Fruit fly (Drosophila melanogaster): Measurements from ENCODE around the gene CG42675.

Gene CG42675

DNA sequence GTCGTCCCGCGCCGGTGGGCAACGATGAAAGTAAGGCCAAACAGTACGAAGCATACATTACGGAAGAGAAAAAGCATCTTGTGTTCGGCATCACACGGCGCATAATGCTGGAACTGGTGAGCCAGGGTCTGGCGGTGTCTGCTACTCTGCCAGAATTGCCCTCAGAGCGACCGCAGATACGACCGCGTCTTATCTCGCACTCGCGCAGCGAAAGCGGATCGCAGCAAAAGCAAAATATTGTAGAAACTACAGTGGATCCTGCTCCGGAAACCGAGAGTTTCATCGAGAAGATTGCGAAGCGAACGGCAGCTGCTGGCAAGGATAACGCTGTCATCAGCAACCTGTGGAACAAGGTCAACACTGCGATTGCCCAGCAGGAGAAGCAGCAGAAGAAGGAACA lies 15.7 kb upstream of the CG42675 start:
- TF ChIP-seq sv (GFP tag; optimal IDR thresholded peaks at IDR 0.05), result no peak
- no peak for TF ChIP-seq HLH106 (tag; optimal IDR thresholded peaks at IDR 0.05)
- TF ChIP-seq jim (GFP tag; optimal IDR thresholded peaks at IDR 0.05), result no peak
- TF ChIP-seq pan (optimal IDR thresholded peaks at IDR 0.05), result no peak
- no peak for TF ChIP-seq br (GFP tag; optimal IDR thresholded peaks at IDR 0.05)
- no peak for TF ChIP-seq CG9705 (GFP tag; optimal IDR thresholded peaks at IDR 0.05)
- TF ChIP-seq Dfd (GFP tag; optimal IDR thresholded peaks at IDR 0.05), result no peak
- TF ChIP-seq Myc (optimal IDR thresholded peaks at IDR 0.05), result no peak
- no peak for TF ChIP-seq usp (GFP tag; optimal IDR thresholded peaks at IDR 0.05)

- TF ChIP-seq Hr83 (GFP tag; optimal IDR thresholded peaks at IDR 0.05; ENCODE audit: poor library complexity, severe bottlenecking) (no peak), CrebA (GFP tag; optimal IDR thresholded peaks at IDR 0.05; ENCODE audit: borderline replicate concordance) (no peak), Sp1 (GFP tag; optimal IDR thresholded peaks at IDR 0.05) (no peak), Hnf4 (GFP tag; optimal IDR thresholded peaks at IDR 0.05) (no peak), fru (GFP tag; optimal IDR thresholded peaks at IDR 0.05) (no peak)
Observed at dm6 chr3R:5801703-5802436, 11.5 kb upstream of the CG42675 start, which contains the start of gene CG11000. Gene CG11000 (plus strand): TSS chr3R:5802328.

DNA sequence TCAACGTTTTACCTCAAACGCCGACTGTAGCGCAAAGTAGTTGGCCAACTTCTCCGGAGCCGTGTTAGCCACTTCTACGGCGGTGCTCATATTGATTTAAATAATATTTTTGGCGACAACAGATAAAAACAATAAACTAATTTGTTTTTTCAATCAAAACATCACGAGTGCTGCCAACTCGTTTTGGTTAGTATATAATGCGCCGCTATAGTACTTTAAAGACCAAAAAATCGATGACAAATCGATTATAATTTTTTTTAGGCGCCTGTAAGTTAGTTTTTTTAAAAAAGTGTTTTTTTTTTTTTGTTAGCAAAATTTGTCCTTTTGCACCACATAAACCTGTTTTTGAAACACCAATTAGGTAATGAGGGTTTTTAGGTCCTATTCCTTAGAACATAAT lies 7.8 kb downstream of the CG42675 start, which contains the start of gene Hpr1:
Gene Hpr1, minus strand, starts transcription at position 198 of the 400 bp plus-strand sequence.
- TF ChIP-seq Mio (GFP tag; optimal IDR thresholded peaks at IDR 0.05), result no peak
- TF ChIP-seq sage (GFP tag; optimal IDR thresholded peaks at IDR 0.05), result peak; percentile 33

dm6 chr3R:5821750-5822149 lies 8.3 kb downstream of the CG42675 start, which contains the start of gene CG46303:
Gene CG46303 (plus strand): TSS chr3R:5821972.
- TF ChIP-seq h (GFP tag; optimal IDR thresholded peaks at IDR 0.05), result peak; percentile 51
- no peak for TF ChIP-seq Hr78 (GFP tag; optimal IDR thresholded peaks at IDR 0.05)

- TF ChIP-seq h (GFP tag; optimal IDR thresholded peaks at IDR 0.05) (peak; percentile 83), usp (GFP tag; optimal IDR thresholded peaks at IDR 0.05) (no peak), CG32264 (GFP tag; optimal IDR thresholded peaks at IDR 0.05) (peak; percentile 21), psq (GFP tag; optimal IDR thresholded peaks at IDR 0.05) (peak; percentile 68), sv (GFP tag; optimal IDR thresholded peaks at IDR 0.05) (peak; percentile 68), Dif (GFP tag; optimal IDR thresholded peaks at IDR 0.05; ENCODE audit: partially characterized antibody) (no peak), N (GFP tag; optimal IDR thresholded peaks at IDR 0.05) (no peak), fru (GFP tag; optimal IDR thresholded peaks at IDR 0.05) (peak; percentile 67), foxo (GFP tag; optimal IDR thresholded peaks at IDR 0.05) (peak in 1 of 2 experiments; percentile 79), dsf (GFP tag; optimal IDR thresholded peaks at IDR 0.05; ENCODE audit: borderline replicate concordance) (peak; percentile 58), jim (GFP tag; optimal IDR thresholded peaks at IDR 0.05) (no peak), tai (GFP tag; optimal IDR thresholded peaks at IDR 0.05) (no peak), Mio (GFP tag; optimal IDR thresholded peaks at IDR 0.05) (no peak), ey (GFP tag; optimal IDR thresholded peaks at IDR 0.05) (peak; percentile 50), Vsx2 (GFP tag; optimal IDR thresholded peaks at IDR 0.05; ENCODE audit: partially characterized antibody) (no peak), sage (GFP tag; optimal IDR thresholded peaks at IDR 0.05) (peak; percentile 78), br (GFP tag; optimal IDR thresholded peaks at IDR 0.05) (peak; percentile 70), lola (GFP tag; optimal IDR thresholded peaks at IDR 0.05) (no peak), Jra (GFP tag; optimal IDR thresholded peaks at IDR 0.05) (peak; percentile 86), Hr83 (GFP tag; optimal IDR thresholded peaks at IDR 0.05; ENCODE audit: poor library complexity, severe bottlenecking) (peak; percentile 27), Hr78 (GFP tag; optimal IDR thresholded peaks at IDR 0.05) (no peak), Rel (GFP tag; optimal IDR thresholded peaks at IDR 0.05) (peak; percentile 25), Rel (tag; optimal IDR thresholded peaks at IDR 0.05) (peak; percentile 41), dmrt93B (GFP tag; optimal IDR thresholded peaks at IDR 0.05) (peak; percentile 45), Sp1 (GFP tag; optimal IDR thresholded peaks at IDR 0.05) (peak; percentile 70), pan (optimal IDR thresholded peaks at IDR 0.05) (no peak), brk (GFP tag; optimal IDR thresholded peaks at IDR 0.05) (peak; percentile 92), Hnf4 (GFP tag; optimal IDR thresholded peaks at IDR 0.05) (peak; percentile 88), Myc (optimal IDR thresholded peaks at IDR 0.05) (peak; percentile 33), CrebA (GFP tag; optimal IDR thresholded peaks at IDR 0.05; ENCODE audit: borderline replicate concordance) (peak; percentile 46), woc (GFP tag; optimal IDR thresholded peaks at IDR 0.05) (peak; percentile 76), HLH106 (tag; optimal IDR thresholded peaks at IDR 0.05) (peak; percentile 78), OdsH (GFP tag; optimal IDR thresholded peaks at IDR 0.05) (peak; percentile 77), rgr (GFP tag; optimal IDR thresholded peaks at IDR 0.05) (peak; percentile 82), CG9705 (GFP tag; optimal IDR thresholded peaks at IDR 0.05) (peak; percentile 48), GATAd (GFP tag; optimal IDR thresholded peaks at IDR 0.05) (no peak), dl (GFP tag; optimal IDR thresholded peaks at IDR 0.05; ENCODE audit: insufficient read depth in 1 of 2, partially characterized antibody in 2 of 2) (no peak), Dfd (GFP tag; optimal IDR thresholded peaks at IDR 0.05) (no peak), Abd-B (GFP tag; optimal IDR thresholded peaks at IDR 0.05) (no peak)
Observed at dm6 chr3R:5824456-5824855, 11.0 kb downstream of the CG42675 start, which contains the start of the genes Sec20 and dgrn. Gene Sec20 (minus strand): TSS chr3R:5824532. Gene dgrn (plus strand): TSS chr3R:5824615.
